Worm (Caenorhabditis elegans) whole organism, L4 larva: ENCODE results near the gene nas-32.

Experiments
- aly-2 ChIP-seq: sonication (generic microtip); optimal IDR thresholded peaks from 2 replicates; lab custom pipeline; 2018; ENCODE audit warnings: missing biosample characterization, missing genetic modification characterization
- lir-3 ChIP-seq: sonication (generic microtip); optimal IDR thresholded peaks from 2 replicates; lab custom pipeline; 2016; ENCODE audit warnings: mild to moderate bottlenecking, missing genetic modification characterization, missing compliant biosample characterization
- zag-1 ChIP-seq: fragments of 150-350 bp; optimal IDR thresholded peaks from 2 replicates; lab custom pipeline; 2014; ENCODE audit warnings: missing biosample characterization, missing genetic modification characterization

DNA sequence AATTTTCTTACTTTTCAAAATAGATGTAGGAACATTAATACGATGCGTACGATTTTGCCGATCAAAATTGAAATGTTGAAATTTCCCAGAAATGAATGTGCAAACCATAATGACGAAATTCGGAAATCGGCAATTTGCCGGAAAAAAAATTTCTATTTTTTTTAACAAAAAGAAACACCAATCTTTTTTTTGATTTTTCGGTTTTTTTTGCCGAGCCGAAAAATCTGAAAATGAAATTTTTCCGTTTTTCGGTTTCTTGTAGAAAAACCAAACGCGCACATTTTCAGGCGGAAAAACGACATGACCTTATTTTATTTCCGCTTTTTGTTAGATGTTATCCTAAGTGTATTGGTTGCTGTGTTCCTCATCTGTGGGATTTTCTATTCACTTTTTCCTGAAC lies 51.5 kb downstream of the nas-32 start, which contains the start of gene srbc-13:
- TF ChIP-seq aly-2 (no peak), zag-1 (tag; lab: Kevin White, UChicago) (no peak), lir-3 (tag; lab: Kevin White, UChicago) (no peak)
